Worm (Caenorhabditis elegans): Measurements from ENCODE around the gene R166.3.

DNA sequence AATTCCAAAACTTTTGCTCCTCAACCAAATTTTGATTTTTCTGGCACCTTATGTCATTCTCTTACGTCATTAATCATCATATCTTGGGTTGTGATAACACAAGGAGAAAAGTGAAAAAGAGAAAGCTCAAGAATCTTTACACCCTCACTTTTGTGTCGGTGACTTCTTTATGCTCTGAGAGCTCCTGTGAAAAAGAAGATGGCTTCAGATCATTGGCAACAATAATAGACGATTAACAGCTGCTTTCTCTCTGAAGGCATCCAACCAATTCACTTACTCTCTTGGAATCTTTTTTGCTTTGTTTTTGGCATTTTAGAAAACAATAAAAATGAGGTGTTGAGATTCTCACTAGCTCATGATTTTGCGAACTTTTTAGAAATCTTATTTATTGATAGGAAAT, 30.4 kb upstream of the R166.3 start:
- TF ChIP-seq ztf-29 (GFP tag; IDR thresholded peaks at IDR 0.05) (no peak), flt-1 (GFP tag; IDR thresholded peaks at IDR 0.05) (no peak), tab-1 (GFP tag; IDR thresholded peaks at IDR 0.05) (no peak), ref-1 (GFP tag; conservative IDR thresholded peaks at IDR 0.05) (no peak), cog-1 (tag; optimal IDR thresholded peaks at IDR 0.05) (no peak), ztf-23 (GFP tag; IDR thresholded peaks at IDR 0.05) (no peak), T22C8.4 (GFP tag; IDR thresholded peaks at IDR 0.05) (no peak), klf-2 (GFP tag; conservative IDR thresholded peaks at IDR 0.05) (no peak)
